Fruit fly (Drosophila melanogaster) whole organism, pupa: Measurements from ENCODE around the gene CG17928.

Source experiments
- CG10348 ChIP-seq: fragments of 200-800 bp; sonication (Bioruptor generic); IDR thresholded peaks from 2 replicates; pipeline ENCODE4 v1.3.6; 2022; ENCODE audit warnings: missing biosample characterization, missing genetic modification characterization
- CG12605 ChIP-seq: fragments of 200-800 bp; sonication (Bioruptor generic); IDR thresholded peaks from 2 replicates; pipeline ENCODE4 v1.3.6; 2022; ENCODE audit warnings: missing biosample characterization, missing genetic modification characterization
- CG13204 ChIP-seq: fragments of 200-800 bp; sonication (Bioruptor generic); optimal IDR thresholded peaks from 2 replicates; lab custom pipeline; 2018; ENCODE audit warnings: missing biosample characterization, mild to moderate bottlenecking, missing genetic modification characterization, moderate library complexity
- CG14655 ChIP-seq: fragments of 200-800 bp; sonication (Bioruptor generic); optimal IDR thresholded peaks from 3 replicates; lab custom pipeline; 2017; ENCODE audit warnings: mild to moderate bottlenecking, missing biosample characterization, missing genetic modification reagents, missing genetic modification characterization
- CG15710 ChIP-seq: fragments of 200-800 bp; sonication (Bioruptor generic); optimal IDR thresholded peaks from 2 replicates; lab custom pipeline; 2018; ENCODE audit warnings: missing biosample characterization, mild to moderate bottlenecking, missing genetic modification characterization, moderate library complexity
- CG17806 ChIP-seq: fragments of 200-800 bp; sonication (Bioruptor generic); optimal IDR thresholded peaks from 2 replicates; lab custom pipeline; 2018; ENCODE audit warnings: missing biosample characterization, mild to moderate bottlenecking, missing genetic modification characterization, moderate library complexity
- CG32121 ChIP-seq: fragments of 200-800 bp; sonication (Bioruptor generic); IDR thresholded peaks from 2 replicates; pipeline ENCODE4 v1.3.6; 2022; ENCODE audit warnings: missing biosample characterization, missing genetic modification characterization
- CG34367 ChIP-seq: fragments of 200-800 bp; sonication (Bioruptor generic); optimal IDR thresholded peaks from 2 replicates; lab custom pipeline; 2018; ENCODE audit warnings: missing biosample characterization, mild to moderate bottlenecking, missing genetic modification characterization
- CG4496 ChIP-seq: fragments of 200-800 bp; sonication (Bioruptor generic); IDR thresholded peaks from 3 replicates; pipeline ENCODE4 v1.3.6; 2022; ENCODE audit warnings: missing biosample characterization, missing genetic modification characterization
- CG8159 ChIP-seq: fragments of 200-800 bp; sonication (Bioruptor generic); optimal IDR thresholded peaks from 3 replicates; lab custom pipeline; 2018; ENCODE audit warnings: missing biosample characterization, mild to moderate bottlenecking, missing genetic modification characterization, moderate library complexity
- CG8301 ChIP-seq: fragments of 200-800 bp; sonication (Bioruptor generic); optimal IDR thresholded peaks from 2 replicates; lab custom pipeline; 2018; ENCODE audit warnings: missing biosample characterization, mild to moderate bottlenecking, missing genetic modification characterization
- CG9948 ChIP-seq: fragments of 200-800 bp; sonication (Bioruptor generic); optimal IDR thresholded peaks from 2 replicates; lab custom pipeline; 2018; ENCODE audit warnings: missing biosample characterization, mild to moderate bottlenecking, missing genetic modification characterization, moderate library complexity
- D1 ChIP-seq: fragments of 200-800 bp; sonication (Bioruptor generic); optimal IDR thresholded peaks from 2 replicates; lab custom pipeline; 2018; ENCODE audit warnings: missing biosample characterization, mild to moderate bottlenecking, missing genetic modification characterization, moderate library complexity
- EcR ChIP-seq: fragments of 200-800 bp; sonication (Bioruptor generic); optimal IDR thresholded peaks from 3 replicates; lab custom pipeline; 2019; ENCODE audit warnings: missing biosample characterization, missing genetic modification characterization, mild to moderate bottlenecking, moderate library complexity, missing genetic modification reagents
- Ets98B ChIP-seq: fragments of 200-800 bp; sonication (Bioruptor generic); IDR thresholded peaks from 2 replicates; pipeline ENCODE4 v1.3.6; 2022; ENCODE audit warnings: missing biosample characterization, missing genetic modification characterization
- Pif1A ChIP-seq: fragments of 200-800 bp; sonication (Bioruptor generic); optimal IDR thresholded peaks from 3 replicates; lab custom pipeline; 2016; ENCODE audit warnings: missing biosample characterization, missing genetic modification characterization
- Pif1B ChIP-seq: fragments of 200-800 bp; sonication (Bioruptor generic); optimal IDR thresholded peaks from 3 replicates; lab custom pipeline; 2016; ENCODE audit warnings: missing biosample characterization, missing genetic modification characterization
- Snoo ChIP-seq: fragments of 200-800 bp; sonication (Bioruptor generic); optimal IDR thresholded peaks from 3 replicates; lab custom pipeline; 2017; ENCODE audit warnings: missing biosample characterization, mild to moderate bottlenecking, missing genetic modification characterization, inconsistent platforms
- fd96Ca ChIP-seq: fragments of 200-800 bp; sonication (Bioruptor generic); IDR thresholded peaks from 3 replicates; pipeline ENCODE4 v1.3.6; 2022; ENCODE audit warnings: missing biosample characterization, missing genetic modification characterization
- gl ChIP-seq: fragments of 200-800 bp; sonication (Bioruptor generic); optimal IDR thresholded peaks from 2 replicates; lab custom pipeline; 2018; ENCODE audit warnings: missing biosample characterization, mild to moderate bottlenecking, missing genetic modification characterization
- rn ChIP-seq: fragments of 200-800 bp; sonication (Bioruptor generic); IDR thresholded peaks from 2 replicates; pipeline ENCODE4 v1.3.6; 2022; ENCODE audit warnings: missing biosample characterization, missing genetic modification characterization

Gene CG17928

dm6 chr2L:16808752-16809151 lies 17.4 kb downstream of the CG17928 start:
- TF ChIP-seq EcR, result no peak
- no peak for TF ChIP-seq CG32121 (GFP tag; lab: Robert Waterston, UW)
- TF ChIP-seq fd96Ca (GFP tag; lab: Robert Waterston, UW), result no peak
- TF ChIP-seq Snoo, result no peak
- TF ChIP-seq CG14655 (GFP tag; lab: Kevin White, UChicago), result no peak
- TF ChIP-seq Ets98B (GFP tag; lab: Robert Waterston, UW), result no peak
- no peak for TF ChIP-seq CG13204 (GFP tag; lab: Kevin White, UChicago)
- no peak for TF ChIP-seq CG10348
- no peak for TF ChIP-seq Pif1B (GFP tag; lab: Kevin White, UChicago)

- TF ChIP-seq CG14655 (GFP tag; lab: Kevin White, UChicago), result peak; percentile 47
- no peak for TF ChIP-seq CG12605 (GFP tag; lab: Robert Waterston, UW)
- TF ChIP-seq D1 (tag; lab: Kevin White, UChicago), result no peak
- TF ChIP-seq CG17806 (tag; lab: Kevin White, UChicago), result peak; percentile 37
- peak; percentile 51; the same call in 2 of the 3 replicates for TF ChIP-seq fd96Ca (GFP tag; lab: Robert Waterston, UW)
- TF ChIP-seq Ets98B (GFP tag; lab: Robert Waterston, UW), result no peak
- peak; percentile 25 for TF ChIP-seq gl (tag; lab: Kevin White, UChicago)
- TF ChIP-seq CG34367 (tag; lab: Kevin White, UChicago), result peak; percentile 40
- TF ChIP-seq CG32121 (GFP tag; lab: Robert Waterston, UW), result peak; percentile 65; the same call in 1 of the 2 replicates
- peak; percentile 16 for TF ChIP-seq CG9948
- TF ChIP-seq rn (GFP tag; lab: Robert Waterston, UW), result 0 out of 2 replicates have a peak, but pooled peaks have one; percentile 16
- TF ChIP-seq CG15710 (tag; lab: Kevin White, UChicago), result peak; percentile 57
- TF ChIP-seq CG10348, result no peak
- peak; percentile 52 for TF ChIP-seq Pif1A
- TF ChIP-seq CG13204 (GFP tag; lab: Kevin White, UChicago), result no peak
- peak; percentile 27 for TF ChIP-seq CG8301 (tag; lab: Kevin White, UChicago)
- TF ChIP-seq Snoo, result peak; percentile 32
- TF ChIP-seq CG8159 (tag; lab: Kevin White, UChicago), result peak; percentile 43
- TF ChIP-seq EcR, result no peak
- peak; percentile 31 for TF ChIP-seq CG4496 (GFP tag; lab: Robert Waterston, UW)
- TF ChIP-seq Pif1B (GFP tag; lab: Kevin White, UChicago), result peak; percentile 51
Measured at dm6 chr2L:16815989-16816749, 24.8 kb downstream of the CG17928 start, which contains the start of gene mdy. TSS of gene mdy (plus strand) at chr2L:16816660.

dm6 chr2L:16816750-16817087 lies 25.4 kb downstream of the CG17928 start:
- TF ChIP-seq EcR, result peak; percentile 77
- TF ChIP-seq rn (GFP tag; lab: Robert Waterston, UW), result no peak

dm6 chr2L:16817421-16818101 lies 26.2 kb downstream of the CG17928 start:
- TF ChIP-seq CG8159 (tag; lab: Kevin White, UChicago), result peak; percentile 50
- no peak for TF ChIP-seq CG15710 (tag; lab: Kevin White, UChicago)
- TF ChIP-seq Ets98B (GFP tag; lab: Robert Waterston, UW), result no peak
- TF ChIP-seq D1 (tag; lab: Kevin White, UChicago), result no peak

dm6 chr2L:16818335-16818973 lies 27.1 kb downstream of the CG17928 start:
- TF ChIP-seq gl (tag; lab: Kevin White, UChicago) (peak; percentile 35), Pif1A (peak; percentile 80), Ets98B (GFP tag; lab: Robert Waterston, UW) (peak; percentile 75), CG8301 (tag; lab: Kevin White, UChicago) (peak; percentile 80), CG32121 (GFP tag; lab: Robert Waterston, UW) (peak; percentile 74), Snoo (peak; percentile 46), CG10348 (no peak), CG12605 (GFP tag; lab: Robert Waterston, UW) (peak; percentile 50), D1 (tag; lab: Kevin White, UChicago) (peak; percentile 17), CG9948 (peak; percentile 69), EcR (peak; percentile 86), rn (GFP tag; lab: Robert Waterston, UW) (no peak), CG14655 (GFP tag; lab: Kevin White, UChicago) (peak; percentile 81), fd96Ca (GFP tag; lab: Robert Waterston, UW) (no peak), CG13204 (GFP tag; lab: Kevin White, UChicago) (no peak), CG34367 (tag; lab: Kevin White, UChicago) (peak; percentile 70), Pif1B (GFP tag; lab: Kevin White, UChicago) (peak; percentile 68), CG4496 (GFP tag; lab: Robert Waterston, UW) (peak; percentile 81), CG17806 (tag; lab: Kevin White, UChicago) (peak; percentile 79), CG8159 (tag; lab: Kevin White, UChicago) (peak; percentile 78), CG15710 (tag; lab: Kevin White, UChicago) (peak; percentile 78)
